Worm (Caenorhabditis elegans): ENCODE measurements around the gene F20D6.2.

F20D6.2 gene

DNA sequence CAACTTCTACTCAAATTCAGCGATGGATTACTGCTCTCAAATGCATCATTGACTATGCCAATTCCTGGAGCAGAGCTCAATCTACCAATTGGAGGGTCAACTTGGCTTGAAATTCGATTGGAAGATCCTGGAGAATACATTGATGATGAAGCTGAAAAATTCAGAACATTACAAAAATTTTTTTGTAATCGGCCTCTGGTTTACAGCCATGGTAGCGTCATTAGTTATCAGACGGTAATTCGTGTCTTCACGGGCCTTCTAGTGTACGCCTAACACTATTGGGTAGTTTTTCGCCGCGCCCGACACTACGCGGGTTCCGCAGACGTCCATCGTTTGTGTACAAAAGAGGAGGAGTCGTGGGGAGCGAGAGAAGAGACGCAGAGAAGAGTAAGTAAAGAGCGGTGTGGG, 42.9 kb downstream of the F20D6.2 start:
- TF ChIP-seq ref-2 (tag; optimal IDR thresholded peaks at IDR 0.05) (peak; percentile 17), hlh-8 (tag; optimal IDR thresholded peaks at IDR 0.05) (no peak), syd-9 (tag; optimal IDR thresholded peaks at IDR 0.05) (peak; percentile 15), C08G9.2 (tag; optimal IDR thresholded peaks at IDR 0.05) (peak; percentile 26), nfya-1 (tag; optimal IDR thresholded peaks at IDR 0.05) (peak; percentile 49), K02D7.2 (tag; optimal IDR thresholded peaks at IDR 0.05) (no peak), tbx-2 (tag; optimal IDR thresholded peaks at IDR 0.05) (peak; percentile 17), ceh-30 (tag; optimal IDR thresholded peaks at IDR 0.05) (peak; percentile 12), ceh-2 (tag; optimal IDR thresholded peaks at IDR 0.05) (peak; percentile 7), ama-1 (optimal IDR thresholded peaks at IDR 0.05) (peak; percentile 82), rnt-1 (tag; optimal IDR thresholded peaks at IDR 0.05) (peak; percentile 33), ceh-31 (tag; optimal IDR thresholded peaks at IDR 0.05) (peak; percentile 27), T23F11.4 (GFP tag; optimal IDR thresholded peaks at IDR 0.05) (no peak), ceh-18 (tag; optimal IDR thresholded peaks at IDR 0.05) (peak; percentile 10), pag-3 (tag; optimal IDR thresholded peaks at IDR 0.05; ENCODE audit: borderline replicate concordance) (no peak), ets-4 (tag; optimal IDR thresholded peaks at IDR 0.05) (no peak)

DNA sequence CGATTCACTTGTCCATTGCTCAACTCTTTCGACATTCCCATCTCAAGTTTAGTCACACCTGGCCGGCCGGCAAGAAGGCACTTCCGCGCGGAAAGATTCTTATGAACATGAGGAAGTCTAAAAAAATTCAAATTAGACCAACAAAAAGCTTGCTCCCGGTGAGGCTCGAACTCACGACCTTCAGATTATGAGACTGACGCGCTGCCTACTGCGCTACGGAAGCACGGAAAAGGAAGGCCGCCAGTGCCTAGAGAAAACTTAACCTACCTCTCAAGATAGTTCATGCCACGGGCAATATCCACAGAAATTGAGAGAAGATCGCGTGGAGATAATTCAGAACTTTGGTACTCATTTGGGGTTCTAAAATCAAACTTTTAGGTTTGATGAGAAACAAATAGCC, 44.2 kb downstream of the F20D6.2 start:
- TF ChIP-seq hlh-6 (tag; optimal IDR thresholded peaks at IDR 0.05) (peak; percentile 20), che-1 (tag; optimal IDR thresholded peaks at IDR 0.05) (peak; percentile 23), C08G9.2 (tag; optimal IDR thresholded peaks at IDR 0.05) (peak; percentile 23), unc-55 (GFP tag; optimal IDR thresholded peaks at IDR 0.05) (no peak)

DNA sequence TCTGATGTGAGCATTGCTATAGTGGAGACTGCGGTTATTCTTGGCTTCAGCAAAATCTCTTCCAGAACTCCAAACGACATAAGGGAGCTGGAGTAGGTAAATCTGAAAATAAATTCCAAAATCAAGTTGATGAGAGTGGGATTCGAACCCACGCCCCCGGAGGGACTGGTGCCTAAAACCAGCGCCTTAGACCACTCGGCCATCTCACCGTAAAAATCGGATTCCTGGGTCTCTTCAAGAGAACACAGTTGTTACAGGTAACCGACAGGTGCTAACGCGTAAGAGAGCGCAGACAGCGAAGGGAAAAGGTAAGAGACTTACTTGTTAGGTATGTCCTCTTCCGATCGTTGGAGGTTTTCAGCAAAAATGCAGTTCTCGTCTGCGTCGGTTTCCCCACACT, 49.5 kb downstream of the F20D6.2 start:
- TF ChIP-seq sox-4 (tag; optimal IDR thresholded peaks at IDR 0.05), result no peak
- TF ChIP-seq sdc-2 (tag; optimal IDR thresholded peaks at IDR 0.05), result peak; percentile 3
- TF ChIP-seq ceh-9 (tag; optimal IDR thresholded peaks at IDR 0.05), result no peak
- TF ChIP-seq lin-11 (tag; optimal IDR thresholded peaks at IDR 0.05), result no peak
- no peak for TF ChIP-seq pat-9 (tag; optimal IDR thresholded peaks at IDR 0.05)
- no peak for TF ChIP-seq npax-4 (tag; optimal IDR thresholded peaks at IDR 0.05)
- peak; percentile 16 for TF ChIP-seq ceh-6 (GFP tag; optimal IDR thresholded peaks at IDR 0.05)
- no peak for TF ChIP-seq fkh-10 (GFP tag; optimal IDR thresholded peaks at IDR 0.05)
- no peak for TF ChIP-seq Y22D7AL.16 (tag; optimal IDR thresholded peaks at IDR 0.05)
- TF ChIP-seq ceh-2 (tag; optimal IDR thresholded peaks at IDR 0.05), result no peak
- peak; percentile 46 for TF ChIP-seq nhr-232 (tag; optimal IDR thresholded peaks at IDR 0.05)
- peak; percentile 52 for TF ChIP-seq ref-2 (tag; optimal IDR thresholded peaks at IDR 0.05)
- TF ChIP-seq unc-86 (tag; optimal IDR thresholded peaks at IDR 0.05), result no peak
- TF ChIP-seq pax-1 (tag; optimal IDR thresholded peaks at IDR 0.05), result no peak
- no peak for TF ChIP-seq tbx-7 (tag; optimal IDR thresholded peaks at IDR 0.05)
- TF ChIP-seq eyg-1 (tag; optimal IDR thresholded peaks at IDR 0.05), result no peak
- TF ChIP-seq hlh-30 (tag; optimal IDR thresholded peaks at IDR 0.05; ENCODE audit: insufficient read depth), result peak; percentile 1
- no peak for TF ChIP-seq odd-2 (tag; optimal IDR thresholded peaks at IDR 0.05)
- TF ChIP-seq pha-4 (tag; optimal IDR thresholded peaks at IDR 0.05), result no peak
